Fruit fly (Drosophila melanogaster) whole organism, embryonic: Measurements from ENCODE around the gene Rnmt.
A peak's percentile ranks its signal among the peaks of the same experiment; 100 is the strongest.

Experiments
- Adf1 ChIP-seq: fragments of 200-800 bp; sonication (Bioruptor generic); IDR thresholded peaks from 2 replicates; pipeline ENCODE4 v1.3.6; 2022; ENCODE audit warnings: missing biosample characterization, missing genetic modification characterization
- Aef1 ChIP-seq: fragments of 200-800 bp; sonication (Bioruptor generic); IDR thresholded peaks from 3 replicates; pipeline ENCODE4 v1.3.6; 2022; ENCODE audit warnings: missing biosample characterization, missing genetic modification characterization
- BEAF-32 ChIP-seq: fragments of 200-800 bp; sonication (Bioruptor generic); optimal IDR thresholded peaks from 3 replicates; lab custom pipeline; 2017; ENCODE audit warnings: missing biosample characterization, missing genetic modification characterization, mild to moderate bottlenecking, moderate library complexity, missing genetic modification reagents
- CG11398 ChIP-seq: fragments of 200-800 bp; sonication (Bioruptor generic); optimal IDR thresholded peaks from 2 replicates; lab custom pipeline; 2016; ENCODE audit warnings: missing biosample characterization, missing genetic modification characterization
- CG11504 ChIP-seq: fragments of 200-800 bp; sonication (Bioruptor generic); optimal IDR thresholded peaks from 3 replicates; lab custom pipeline; 2019; ENCODE audit warnings: missing biosample characterization, mild to moderate bottlenecking, missing genetic modification characterization, moderate library complexity
- CG13287 ChIP-seq: fragments of 200-800 bp; sonication (Bioruptor generic); IDR thresholded peaks from 2 replicates; pipeline ENCODE4 v1.3.6; 2022; ENCODE audit warnings: missing biosample characterization, missing genetic modification characterization; ENCODE audit not compliant: partially characterized antibody
- CG13894 ChIP-seq: fragments of 200-800 bp; sonication (Bioruptor generic); optimal IDR thresholded peaks from 3 replicates; lab custom pipeline; 2018; ENCODE audit warnings: missing biosample characterization, mild to moderate bottlenecking, missing genetic modification characterization, moderate library complexity
- CG15269 ChIP-seq: fragments of 200-800 bp; sonication (Bioruptor generic); optimal IDR thresholded peaks from 2 replicates; lab custom pipeline; 2018; ENCODE audit warnings: missing biosample characterization, mild to moderate bottlenecking, missing genetic modification characterization, moderate library complexity
- CG15514 ChIP-seq: fragments of 200-800 bp; sonication (Bioruptor generic); optimal IDR thresholded peaks from 3 replicates; lab custom pipeline; 2017; ENCODE audit warnings: missing biosample characterization, missing genetic modification characterization, mild to moderate bottlenecking, moderate library complexity, missing genetic modification reagents
- CG1602 ChIP-seq: fragments of 200-800 bp; sonication (Bioruptor generic); optimal IDR thresholded peaks from 3 replicates; lab custom pipeline; 2016; ENCODE audit warnings: missing biosample characterization, missing genetic modification characterization
- CG16813 ChIP-seq: fragments of 200-800 bp; sonication (Bioruptor generic); IDR thresholded peaks from 3 replicates; pipeline ENCODE4 v1.3.6; 2022; ENCODE audit warnings: missing biosample characterization, missing genetic modification characterization; ENCODE audit not compliant: partially characterized antibody
- CG2116 ChIP-seq: fragments of 200-800 bp; sonication (Bioruptor generic); optimal IDR thresholded peaks from 3 replicates; lab custom pipeline; 2018; ENCODE audit warnings: missing biosample characterization, mild to moderate bottlenecking, missing genetic modification characterization
- CG2120 ChIP-seq: fragments of 200-800 bp; sonication (Bioruptor generic); optimal IDR thresholded peaks from 3 replicates; lab custom pipeline; 2016; ENCODE audit warnings: missing biosample characterization, missing genetic modification characterization
- CG2199 ChIP-seq: fragments of 200-800 bp; sonication (Bioruptor generic); IDR thresholded peaks from 3 replicates; pipeline ENCODE4 v1.3.6; 2022; ENCODE audit warnings: missing biosample characterization, missing genetic modification characterization
- CG32767 ChIP-seq: fragments of 200-800 bp; sonication (Bioruptor generic); IDR thresholded peaks from 2 replicates; pipeline ENCODE4 v1.3.6; 2022; ENCODE audit warnings: missing biosample characterization, missing genetic modification characterization
- CG3847 ChIP-seq: fragments of 200-800 bp; sonication (Bioruptor generic); IDR thresholded peaks from 2 replicates; pipeline ENCODE4 v1.3.6; 2022; ENCODE audit warnings: missing biosample characterization, missing genetic modification characterization
- CG4617 ChIP-seq: fragments of 200-800 bp; sonication (Bioruptor generic); optimal IDR thresholded peaks from 3 replicates; lab custom pipeline; 2016; ENCODE audit warnings: missing biosample characterization, missing genetic modification characterization, borderline replicate concordance
- CG8089 ChIP-seq: fragments of 200-800 bp; sonication (Bioruptor generic); optimal IDR thresholded peaks from 3 replicates; lab custom pipeline; 2016; ENCODE audit warnings: missing biosample characterization, missing genetic modification characterization
- CG8478 ChIP-seq: fragments of >200 bp; optimal IDR thresholded peaks from 2 replicates; lab custom pipeline; 2018
- CG9727 ChIP-seq: fragments of 200-800 bp; sonication (Bioruptor generic); optimal IDR thresholded peaks from 3 replicates; lab custom pipeline; 2017; ENCODE audit warnings: missing biosample characterization, mild to moderate bottlenecking, missing genetic modification characterization
- CG9932 ChIP-seq: fragments of 200-800 bp; sonication (Bioruptor generic); IDR thresholded peaks from 2 replicates; pipeline ENCODE4 v1.3.6; 2022; ENCODE audit warnings: missing biosample characterization, missing genetic modification characterization
- Rfx ChIP-seq: fragments of 200-800 bp; sonication (Bioruptor generic); IDR thresholded peaks from 2 replicates; pipeline ENCODE4 v1.3.6; 2022; ENCODE audit warnings: missing biosample characterization, missing genetic modification characterization
- YL-1 ChIP-seq: fragments of 200-800 bp; sonication (Bioruptor generic); optimal IDR thresholded peaks from 3 replicates; lab custom pipeline; 2017; ENCODE audit warnings: missing biosample characterization, mild to moderate bottlenecking, missing genetic modification characterization
- bigmax ChIP-seq: fragments of 200-800 bp; sonication (Bioruptor generic); optimal IDR thresholded peaks from 2 replicates; lab custom pipeline; 2018; ENCODE audit warnings: missing biosample characterization, mild to moderate bottlenecking, missing genetic modification characterization
- chinmo ChIP-seq: fragments of 200-800 bp; sonication (Bioruptor generic); IDR thresholded peaks from 4 replicates; pipeline ENCODE4 v1.3.6; 2022; ENCODE audit warnings: missing biosample characterization, missing genetic modification characterization; ENCODE audit not compliant: partially characterized antibody
- crc ChIP-seq: fragments of 200-800 bp; sonication (Bioruptor generic); optimal IDR thresholded peaks from 2 replicates; lab custom pipeline; 2016; ENCODE audit warnings: missing biosample characterization, missing genetic modification characterization
- en ChIP-seq: fragments of 200-800 bp; sonication (Bioruptor generic); optimal IDR thresholded peaks from 2 replicates; lab custom pipeline; 2016; ENCODE audit warnings: missing biosample characterization, missing genetic modification characterization
- her ChIP-seq: fragments of 200-800 bp; sonication (Bioruptor generic); optimal IDR thresholded peaks from 2 replicates; lab custom pipeline; 2016; ENCODE audit warnings: missing biosample characterization, missing genetic modification characterization
- hth ChIP-seq: fragments of >200 bp; optimal IDR thresholded peaks from 2 replicates; lab custom pipeline; 2017; ENCODE audit warnings: inconsistent platforms
- lmd ChIP-seq: fragments of 200-800 bp; sonication (Bioruptor generic); IDR thresholded peaks from 2 replicates; pipeline ENCODE4 v1.3.6; 2022; ENCODE audit warnings: missing biosample characterization, missing genetic modification characterization
- nmo ChIP-seq: fragments of 200-800 bp; sonication (Bioruptor generic); optimal IDR thresholded peaks from 2 replicates; lab custom pipeline; 2018; ENCODE audit warnings: missing biosample characterization, mild to moderate bottlenecking, missing genetic modification characterization, moderate library complexity
- sim ChIP-seq: fragments of 200-800 bp; sonication (Bioruptor generic); IDR thresholded peaks from 2 replicates; pipeline ENCODE4 v1.3.6; 2022; ENCODE audit warnings: missing biosample characterization, missing genetic modification characterization
- stwl ChIP-seq: fragments of 200-800 bp; sonication (Bioruptor generic); optimal IDR thresholded peaks from 3 replicates; lab custom pipeline; 2018; ENCODE audit warnings: missing biosample characterization, mild to moderate bottlenecking, missing genetic modification characterization, moderate library complexity
- wek ChIP-seq: fragments of 200-800 bp; sonication (Bioruptor generic); optimal IDR thresholded peaks from 3 replicates; lab custom pipeline; 2018; ENCODE audit warnings: missing biosample characterization, mild to moderate bottlenecking, missing genetic modification characterization, moderate library complexity
- z ChIP-seq: fragments of 200-800 bp; sonication (Bioruptor generic); IDR thresholded peaks from 3 replicates; pipeline ENCODE4 v1.3.6; 2022; ENCODE audit warnings: missing biosample characterization, missing genetic modification characterization

The Rnmt gene

DNA sequence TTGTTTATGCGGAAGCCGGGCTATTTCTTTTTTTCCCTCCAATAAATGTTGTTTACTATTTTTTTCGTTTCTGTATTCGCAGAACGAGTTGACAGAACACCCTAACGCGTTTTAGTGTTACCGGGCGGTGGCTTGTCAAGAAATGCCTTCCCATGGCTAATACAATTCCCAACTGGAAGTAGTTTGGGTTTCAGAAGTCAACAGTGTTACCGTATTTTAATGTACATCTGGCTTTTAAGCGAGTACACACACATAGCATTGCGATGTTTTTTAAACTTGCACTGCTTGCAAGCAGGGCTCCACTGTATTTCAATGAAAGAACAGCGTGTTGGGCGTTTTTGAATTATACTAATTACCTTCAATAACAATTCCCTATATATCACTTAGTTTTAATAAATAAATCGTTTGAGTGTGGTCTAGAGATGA, 50.9 kb downstream of the Rnmt start, which contains the start of gene TfIIS (continued):
- TF ChIP-seq chinmo (GFP tag; lab: Robert Waterston, UW), result 0 out of 4 replicates have a peak, but pooled peaks have one; percentile 36
- TF ChIP-seq CG2120 (GFP tag; lab: Kevin White, UChicago), result peak; percentile 37
- peak; percentile 27 for TF ChIP-seq wek (GFP tag; lab: Kevin White, UChicago)
- peak; percentile 23 for TF ChIP-seq her (GFP tag; lab: Kevin White, UChicago)
- peak; percentile 50 for TF ChIP-seq YL-1 (GFP tag; lab: Kevin White, UChicago)
- TF ChIP-seq lmd (GFP tag; lab: Robert Waterston, UW), result peak; percentile 7; the same call in 1 of the 2 replicates
- 0 out of 2 replicates have a peak, but pooled peaks have one; percentile 28 for TF ChIP-seq sim (GFP tag; lab: Robert Waterston, UW)
- TF ChIP-seq CG9932, result peak; percentile 50
- TF ChIP-seq CG1602, result no peak
- peak; percentile 54 for TF ChIP-seq Rfx (GFP tag; lab: Robert Waterston, UW)
- TF ChIP-seq CG11504 (tag; lab: Kevin White, UChicago), result peak; percentile 49
- no peak for TF ChIP-seq Aef1 (GFP tag; lab: Robert Waterston, UW)
- no peak for TF ChIP-seq crc
- peak; percentile 69 for TF ChIP-seq BEAF-32
- peak; percentile 53 for TF ChIP-seq bigmax (GFP tag; lab: Kevin White, UChicago)
- peak; percentile 79 for TF ChIP-seq CG8478 (lab: Kevin White, UChicago)
- no peak for TF ChIP-seq CG8089 (GFP tag; lab: Kevin White, UChicago)
- peak; percentile 61 for TF ChIP-seq CG15514
- no peak for TF ChIP-seq en (GFP tag; lab: Kevin White, UChicago)
- peak; percentile 66; the same call in 1 of the 2 replicates for TF ChIP-seq CG32767 (GFP tag; lab: Robert Waterston, UW)
- TF ChIP-seq CG15269 (tag; lab: Kevin White, UChicago), result no peak
- peak; percentile 51; the same call in 2 of the 3 replicates for TF ChIP-seq CG16813 (GFP tag; lab: Robert Waterston, UW)
- TF ChIP-seq stwl (tag; lab: Kevin White, UChicago), result peak; percentile 96
- no peak for TF ChIP-seq hth (lab: Kevin White, UChicago)
- TF ChIP-seq CG9727 (GFP tag; lab: Kevin White, UChicago), result no peak
- peak; percentile 55; the same call in 1 of the 3 replicates for TF ChIP-seq CG2199
- peak; percentile 13; the same call in 1 of the 2 replicates for TF ChIP-seq Adf1 (GFP tag; lab: Robert Waterston, UW)
- TF ChIP-seq CG3847 (GFP tag; lab: Robert Waterston, UW), result peak; percentile 72
- peak; percentile 70 for TF ChIP-seq CG4617 (GFP tag; lab: Kevin White, UChicago)
- TF ChIP-seq z (GFP tag; lab: Robert Waterston, UW), result no peak
- peak; percentile 45 for TF ChIP-seq CG13894
- TF ChIP-seq CG2116 (GFP tag; lab: Kevin White, UChicago), result peak; percentile 30
- peak; percentile 56 for TF ChIP-seq nmo (GFP tag; lab: Kevin White, UChicago)
- no peak for TF ChIP-seq CG11398 (GFP tag; lab: Kevin White, UChicago)
- peak; percentile 50; the same call in 1 of the 2 replicates for TF ChIP-seq CG13287 (GFP tag; lab: Robert Waterston, UW)
- TF ChIP-seq, all 482 proteins: peak for 128
